Worm (Caenorhabditis elegans): ENCODE data around the gene F56B3.6.

The F56B3.6 gene

DNA sequence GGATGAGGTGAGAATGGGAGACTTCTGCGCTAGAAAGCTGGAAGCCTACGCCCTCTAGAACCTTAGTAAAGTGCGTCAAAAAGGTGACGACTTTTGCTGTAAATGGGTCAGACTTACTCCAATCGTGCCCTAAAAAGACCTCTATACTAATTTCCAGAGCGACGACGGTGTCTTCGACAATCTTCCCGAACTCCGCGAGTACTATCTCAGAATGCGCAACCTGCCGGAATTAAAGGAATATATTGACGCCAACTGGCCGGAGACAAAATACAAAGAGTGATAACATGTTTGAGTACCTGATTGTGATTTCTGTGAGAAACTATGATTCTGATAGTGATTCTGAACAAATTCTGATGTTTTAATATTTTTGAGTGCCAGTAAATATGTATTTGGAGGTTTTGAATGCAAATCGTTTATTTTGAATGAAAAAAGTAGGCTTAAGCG, 25.8 kb upstream of the F56B3.6 start (continued):
- TF ChIP-seq nhr-71 (tag; optimal IDR thresholded peaks at IDR 0.05) (peak; percentile 69), mab-9 (GFP tag; IDR thresholded peaks at IDR 0.05) (no peak), tlp-1 (tag; optimal IDR thresholded peaks at IDR 0.05) (no peak), nhr-47 (tag; optimal IDR thresholded peaks at IDR 0.05) (peak; percentile 33), egl-13 (tag; optimal IDR thresholded peaks at IDR 0.05) (no peak), Y116A8C.19 (tag; optimal IDR thresholded peaks at IDR 0.05; ENCODE audit: borderline replicate concordance) (no peak), irx-1 (tag; optimal IDR thresholded peaks at IDR 0.05) (no peak), alr-1 (tag; optimal IDR thresholded peaks at IDR 0.05; ENCODE audit: borderline replicate concordance) (no peak), ets-5 (GFP tag; IDR thresholded peaks at IDR 0.05) (no peak), sup-37 (GFP tag; optimal IDR thresholded peaks at IDR 0.05) (no peak), nhr-28 (tag; optimal IDR thresholded peaks at IDR 0.05) (no peak), ama-1 (optimal IDR thresholded peaks at IDR 0.05) (peak; percentile 12), unc-62 (GFP tag; optimal IDR thresholded peaks at IDR 0.05) (no peak), lin-13 (GFP tag; optimal IDR thresholded peaks at IDR 0.05) (no peak), pqm-1 (tag; optimal IDR thresholded peaks at IDR 0.05) (no peak), unc-130 (tag; optimal IDR thresholded peaks at IDR 0.05) (no peak)

DNA sequence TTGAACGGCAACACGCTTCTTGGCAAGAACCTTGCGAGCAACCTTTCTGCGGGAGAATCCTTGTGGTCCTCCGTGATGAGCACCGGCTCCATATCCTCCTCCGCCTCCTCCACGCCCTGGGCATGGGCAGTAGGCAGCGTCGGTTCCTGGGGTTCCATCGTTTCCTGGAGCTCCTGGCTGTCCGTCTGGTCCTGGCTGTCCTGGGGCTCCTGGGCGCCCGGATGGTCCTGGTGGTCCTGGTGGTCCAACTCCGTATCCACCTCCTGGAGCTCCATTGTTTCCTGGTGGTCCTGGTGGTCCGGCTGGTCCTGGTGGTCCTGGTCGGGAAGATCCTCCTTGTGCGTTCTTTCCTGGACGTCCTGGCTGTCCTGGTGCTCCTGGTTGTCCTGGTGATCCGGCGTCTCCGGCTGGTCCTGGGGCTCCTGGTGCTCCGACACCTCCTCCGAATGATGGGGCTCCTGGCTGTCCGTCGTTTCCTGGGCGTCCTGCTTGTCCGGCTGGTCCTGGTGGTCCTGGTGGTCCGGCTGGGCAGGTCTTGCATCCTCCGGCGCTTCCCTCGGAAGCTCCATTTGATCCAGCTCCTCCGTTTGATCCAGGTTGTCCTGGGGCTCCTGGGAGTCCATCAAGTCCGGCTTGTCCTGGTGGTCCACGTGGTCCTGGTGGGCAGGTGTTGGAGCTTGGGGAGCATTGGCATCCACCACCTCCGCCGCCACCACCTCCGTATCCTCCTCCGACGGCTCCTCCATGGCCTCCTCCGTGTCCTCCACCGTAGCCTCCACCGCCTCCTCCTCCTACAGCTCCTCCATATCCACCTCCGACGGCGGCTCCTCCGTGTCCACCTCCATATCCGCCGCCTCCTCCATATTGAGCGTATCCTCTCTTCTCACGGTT, 25.1 kb upstream of the F56B3.6 start:
- TF ChIP-seq unc-62 (GFP tag; optimal IDR thresholded peaks at IDR 0.05) = no peak
- no peak for TF ChIP-seq efl-1 (optimal IDR thresholded peaks at IDR 0.05)
- TF ChIP-seq efl-1 (GFP tag; optimal IDR thresholded peaks at IDR 0.05 in 1 of 2) = peak in 1 of 2 experiments; percentile 83

DNA sequence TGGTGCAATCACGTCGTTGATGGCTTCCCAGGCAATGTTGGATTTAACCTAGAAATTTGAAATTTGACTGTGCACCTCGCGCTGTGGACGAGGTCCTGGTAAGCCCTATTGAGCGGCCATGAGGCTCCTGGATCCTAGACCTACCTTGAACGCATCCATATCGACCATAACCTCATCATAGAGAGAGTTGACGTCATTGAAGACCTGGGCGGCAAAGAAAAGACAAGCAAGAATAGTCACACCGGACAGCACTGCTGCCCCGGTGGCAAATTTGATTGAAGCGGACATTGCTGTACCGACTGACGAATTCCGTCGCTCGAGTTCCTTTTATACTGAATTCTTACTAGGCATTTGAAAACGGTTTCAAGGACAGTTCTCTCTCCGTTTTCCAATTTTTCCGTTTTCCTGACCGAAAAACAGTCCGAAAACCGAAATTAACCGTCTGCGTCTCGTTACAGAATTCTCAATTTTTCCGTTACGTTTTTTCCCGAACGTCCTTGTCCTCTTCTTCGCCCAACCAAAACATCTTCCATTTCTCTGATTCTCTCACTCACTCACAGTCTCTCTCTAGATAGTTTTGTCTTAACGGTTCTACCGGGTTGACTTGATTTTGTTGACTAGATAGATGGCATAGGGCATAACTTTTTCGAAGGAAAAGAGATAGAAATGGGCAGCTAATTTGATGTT, 24.3 kb upstream of the F56B3.6 start, which contains the start of gene col-103:
Gene col-103 (minus strand): TSS at position 302 of the 687 bp plus-strand sequence.
- TF ChIP-seq egl-27 (tag; optimal IDR thresholded peaks at IDR 0.05) (no peak), nhr-237 (tag; optimal IDR thresholded peaks at IDR 0.05) (no peak), efl-1 (optimal IDR thresholded peaks at IDR 0.05) (peak; percentile 17 to 37), efl-1 (GFP tag; optimal IDR thresholded peaks at IDR 0.05 in 1 of 2) (peak; percentile 7 to 90), blmp-1 (tag; optimal IDR thresholded peaks at IDR 0.05) (peak; percentile 84), pag-3 (tag; optimal IDR thresholded peaks at IDR 0.05; ENCODE audit: borderline replicate concordance, insufficient read depth) (peak; percentile 67), lin-14 (GFP tag; optimal IDR thresholded peaks at IDR 0.05) (peak; percentile 89), dpl-1 (GFP tag; optimal IDR thresholded peaks at IDR 0.05) (peak; percentile 24 to 47 (median 25)), nhr-85 (tag) (peak; percentile 97), ets-5 (GFP tag; IDR thresholded peaks at IDR 0.05) (0 out of 2 replicates have a peak, but pooled peaks have one; percentile 27), egl-13 (tag; optimal IDR thresholded peaks at IDR 0.05) (no peak), nhr-20 (tag; optimal IDR thresholded peaks at IDR 0.05) (peak; percentile 58), nhr-77 (tag; optimal IDR thresholded peaks at IDR 0.05) (peak; percentile 19), mdl-1 (tag; optimal IDR thresholded peaks at IDR 0.05) (peak in 1 of 2 experiments; percentile 1), C16A3.4 (tag; optimal IDR thresholded peaks at IDR 0.05) (peak; percentile 20), Y116A8C.19 (tag; optimal IDR thresholded peaks at IDR 0.05; ENCODE audit: borderline replicate concordance) (no peak), nhr-71 (tag; optimal IDR thresholded peaks at IDR 0.05) (peak; percentile 60), lsy-2 (tag; optimal IDR thresholded peaks at IDR 0.05) (peak in 1 of 2 experiments; percentile 71), swsn-7 (tag; optimal IDR thresholded peaks at IDR 0.05) (no peak), nhr-11 (tag; optimal IDR thresholded peaks at IDR 0.05) (no peak), sptf-1 (tag; optimal IDR thresholded peaks at IDR 0.05) (no peak), ama-1 (optimal IDR thresholded peaks at IDR 0.05) (peak; percentile 81), lin-35 (GFP tag; optimal IDR thresholded peaks at IDR 0.05) (peak; percentile 18 to 61), snu-23 (GFP tag; optimal IDR thresholded peaks at IDR 0.05) (peak; percentile 77), nhr-90 (tag; optimal IDR thresholded peaks at IDR 0.05; ENCODE audit: poor library complexity) (peak; percentile 32), irx-1 (tag; optimal IDR thresholded peaks at IDR 0.05) (no peak), elt-3 (tag; optimal IDR thresholded peaks at IDR 0.05) (peak in 3 of 6 experiments; percentile 21 to 43 (median 24)), jun-1 (tag; optimal IDR thresholded peaks at IDR 0.05) (no peak), nhr-28 (tag; optimal IDR thresholded peaks at IDR 0.05) (no peak), mep-1 (tag; optimal IDR thresholded peaks at IDR 0.05) (peak; percentile 56)

Measured in whole organism, L1 larva.